Fruit fly (Drosophila melanogaster) whole organism, embryonic: ENCODE results near the gene CG33941.

Experiments used
- Aef1 ChIP-seq: fragments of 200-800 bp; sonication (Bioruptor generic); IDR thresholded peaks from 3 replicates; pipeline ENCODE4 v1.3.6; 2022; ENCODE audit warnings: missing biosample characterization, missing genetic modification characterization
- Atf-2 ChIP-seq: fragments of 200-800 bp; sonication (Bioruptor generic); optimal IDR thresholded peaks from 2 replicates; lab custom pipeline; 2016; ENCODE audit warnings: missing biosample characterization, missing genetic modification characterization
- Bdp1 ChIP-seq: fragments of 200-800 bp; sonication (Bioruptor generic); optimal IDR thresholded peaks from 3 replicates; lab custom pipeline; 2016; ENCODE audit warnings: missing biosample characterization, missing genetic modification characterization
- BtbVII ChIP-seq: fragments of 200-800 bp; sonication (Bioruptor generic); optimal IDR thresholded peaks from 3 replicates; lab custom pipeline; 2017; ENCODE audit warnings: missing biosample characterization, mild to moderate bottlenecking, missing genetic modification characterization
- CG10274 ChIP-seq: fragments of 200-800 bp; sonication (Bioruptor generic); optimal IDR thresholded peaks from 3 replicates; lab custom pipeline; 2017; ENCODE audit warnings: missing biosample characterization, mild to moderate bottlenecking, missing genetic modification characterization
- CG13775 ChIP-seq: fragments of 200-800 bp; sonication (Bioruptor generic); optimal IDR thresholded peaks from 3 replicates; lab custom pipeline; 2017; ENCODE audit warnings: missing biosample characterization, mild to moderate bottlenecking, missing genetic modification characterization
- CG14441 ChIP-seq: fragments of 200-800 bp; sonication (Bioruptor generic); IDR thresholded peaks from 2 replicates; pipeline ENCODE4 v1.3.6; 2022; ENCODE audit warnings: missing biosample characterization, missing genetic modification characterization
- CG15269 ChIP-seq: fragments of 200-800 bp; sonication (Bioruptor generic); optimal IDR thresholded peaks from 2 replicates; lab custom pipeline; 2018; ENCODE audit warnings: missing biosample characterization, mild to moderate bottlenecking, missing genetic modification characterization, moderate library complexity
- CG17359 ChIP-seq: fragments of 200-800 bp; sonication (Bioruptor generic); optimal IDR thresholded peaks from 3 replicates; lab custom pipeline; 2018; ENCODE audit warnings: missing biosample characterization, mild to moderate bottlenecking, missing genetic modification characterization, moderate library complexity
- CG1792 ChIP-seq: fragments of 200-800 bp; sonication (Bioruptor generic); optimal IDR thresholded peaks from 2 replicates; lab custom pipeline; 2016; ENCODE audit warnings: missing biosample characterization, missing genetic modification characterization
- CG32767 ChIP-seq: fragments of 200-800 bp; sonication (Bioruptor generic); IDR thresholded peaks from 2 replicates; pipeline ENCODE4 v1.3.6; 2022; ENCODE audit warnings: missing biosample characterization, missing genetic modification characterization
- CG34376 ChIP-seq: fragments of 200-800 bp; sonication (Bioruptor generic); optimal IDR thresholded peaks from 2 replicates; lab custom pipeline; 2018; ENCODE audit warnings: missing biosample characterization, mild to moderate bottlenecking, missing genetic modification characterization
- CG4617 ChIP-seq: fragments of 200-800 bp; sonication (Bioruptor generic); optimal IDR thresholded peaks from 3 replicates; lab custom pipeline; 2016; ENCODE audit warnings: missing biosample characterization, missing genetic modification characterization, borderline replicate concordance
- CG4707 ChIP-seq: fragments of 200-800 bp; sonication (Bioruptor generic); optimal IDR thresholded peaks from 2 replicates; lab custom pipeline; 2018; ENCODE audit warnings: missing biosample characterization, mild to moderate bottlenecking, missing genetic modification characterization, moderate library complexity
- CG4820 ChIP-seq: fragments of 200-800 bp; sonication (Bioruptor generic); optimal IDR thresholded peaks from 3 replicates; lab custom pipeline; 2016; ENCODE audit warnings: missing biosample characterization, missing genetic modification characterization
- CG7987 ChIP-seq: fragments of 200-800 bp; sonication (Bioruptor generic); optimal IDR thresholded peaks from 2 replicates; lab custom pipeline; 2018; ENCODE audit warnings: missing biosample characterization, mild to moderate bottlenecking, missing genetic modification characterization, moderate library complexity
- CG8281 ChIP-seq: fragments of 200-800 bp; sonication (Bioruptor generic); optimal IDR thresholded peaks from 2 replicates; lab custom pipeline; 2018; ENCODE audit warnings: missing biosample characterization, mild to moderate bottlenecking, missing genetic modification characterization, moderate library complexity
- CG8290 ChIP-seq, 3 experiments: fragments of 200-800 bp; sonication (Bioruptor generic); optimal IDR thresholded peaks; 2 replicates each; lab custom pipeline; 2016 to 2019; ENCODE audit warnings: missing biosample characterization in 3 of 3, missing genetic modification characterization in 3 of 3, mild to moderate bottlenecking in 2 of 3, moderate library complexity in 1 of 3
- CG8388 ChIP-seq: fragments of 200-800 bp; sonication (Bioruptor generic); optimal IDR thresholded peaks from 2 replicates; lab custom pipeline; 2019; ENCODE audit warnings: missing biosample characterization, mild to moderate bottlenecking, missing genetic modification characterization, moderate library complexity
- CG8765 ChIP-seq: fragments of 200-800 bp; sonication (Bioruptor generic); IDR thresholded peaks from 2 replicates; pipeline ENCODE4 v1.3.6; 2022; ENCODE audit warnings: missing biosample characterization, missing genetic modification characterization
- CG9727 ChIP-seq: fragments of 200-800 bp; sonication (Bioruptor generic); optimal IDR thresholded peaks from 3 replicates; lab custom pipeline; 2017; ENCODE audit warnings: missing biosample characterization, mild to moderate bottlenecking, missing genetic modification characterization
- E2f2 ChIP-seq: fragments of 200-800 bp; sonication (Bioruptor generic); IDR thresholded peaks from 2 replicates; pipeline ENCODE4 v1.3.6; 2022; ENCODE audit warnings: missing biosample characterization, missing genetic modification characterization
- Elba2 ChIP-seq: fragments of 200-800 bp; sonication (Bioruptor generic); optimal IDR thresholded peaks from 3 replicates; lab custom pipeline; 2016; ENCODE audit warnings: missing biosample characterization, missing genetic modification characterization
- H15 ChIP-seq: fragments of 200-800 bp; sonication (Bioruptor generic); IDR thresholded peaks from 3 replicates; pipeline ENCODE4 v1.3.6; 2022; ENCODE audit warnings: missing biosample characterization, missing genetic modification characterization
- Max ChIP-seq: fragments of 200-800 bp; sonication (Bioruptor generic); optimal IDR thresholded peaks from 2 replicates; lab custom pipeline; 2016; ENCODE audit warnings: missing biosample characterization, mild to moderate bottlenecking, missing genetic modification characterization
- Neu2 ChIP-seq: fragments of 200-800 bp; sonication (Bioruptor generic); optimal IDR thresholded peaks from 3 replicates; lab custom pipeline; 2016; ENCODE audit warnings: missing biosample characterization, missing genetic modification characterization, borderline replicate concordance
- Sin3A ChIP-seq: fragments of >200 bp; optimal IDR thresholded peaks from 2 replicates; lab custom pipeline; 2018
- TFAM ChIP-seq: fragments of 200-800 bp; sonication (Bioruptor generic); optimal IDR thresholded peaks from 2 replicates; lab custom pipeline; 2017; ENCODE audit warnings: missing biosample characterization, missing genetic modification characterization, inconsistent platforms
- Xbp1 ChIP-seq: fragments of 200-800 bp; sonication (Bioruptor generic); optimal IDR thresholded peaks from 3 replicates; lab custom pipeline; 2016; ENCODE audit warnings: missing biosample characterization, mild to moderate bottlenecking, missing genetic modification characterization
- ato ChIP-seq: fragments of 200-800 bp; sonication (Bioruptor generic); IDR thresholded peaks from 2 replicates; pipeline ENCODE4 v1.3.6; 2022; ENCODE audit warnings: missing biosample characterization, missing genetic modification characterization; ENCODE audit not compliant: partially characterized antibody
- bowl ChIP-seq: fragments of 200-800 bp; sonication (Bioruptor generic); IDR thresholded peaks from 2 replicates; pipeline ENCODE4 v1.3.6; 2022; ENCODE audit warnings: missing biosample characterization, missing genetic modification characterization
- caup ChIP-seq: fragments of 200-800 bp; sonication (Bioruptor generic); optimal IDR thresholded peaks from 3 replicates; lab custom pipeline; 2017; ENCODE audit warnings: missing biosample characterization, mild to moderate bottlenecking, missing genetic modification characterization, moderate library complexity; ENCODE audit not compliant: severe bottlenecking
- chif ChIP-seq, 2 experiments: fragments of 200-800 bp; sonication (Bioruptor generic); optimal IDR thresholded peaks; 3 replicates each; lab custom pipeline; 2016; ENCODE audit warnings: missing biosample characterization in 2 of 2, missing genetic modification characterization in 2 of 2
- chn ChIP-seq: fragments of 200-800 bp; sonication (Bioruptor generic); optimal IDR thresholded peaks from 2 replicates; lab custom pipeline; 2016; ENCODE audit warnings: missing biosample characterization, missing genetic modification characterization
- corto ChIP-seq: fragments of 200-800 bp; sonication (Bioruptor generic); optimal IDR thresholded peaks from 2 replicates; lab custom pipeline; 2016; ENCODE audit warnings: missing biosample characterization, mild to moderate bottlenecking, missing genetic modification characterization, moderate library complexity
- crol ChIP-seq: fragments of 200-800 bp; sonication (Bioruptor generic); IDR thresholded peaks from 2 replicates; pipeline ENCODE4 v1.3.6; 2022; ENCODE audit warnings: missing biosample characterization, missing genetic modification characterization
- gce ChIP-seq: fragments of 200-800 bp; sonication (Bioruptor generic); IDR thresholded peaks from 3 replicates; pipeline ENCODE4 v1.3.6; 2022; ENCODE audit warnings: missing biosample characterization, missing genetic modification characterization
- grau ChIP-seq: fragments of 200-800 bp; optimal IDR thresholded peaks from 3 replicates; lab custom pipeline; 2019; ENCODE audit warnings: missing biosample characterization, mild to moderate bottlenecking, missing genetic modification characterization, moderate library complexity
- ham ChIP-seq: fragments of 200-800 bp; sonication (Bioruptor generic); IDR thresholded peaks from 2 replicates; pipeline ENCODE4 v1.3.6; 2022; ENCODE audit warnings: missing biosample characterization, missing genetic modification characterization
- ken ChIP-seq: fragments of 200-800 bp; sonication (Bioruptor generic); IDR thresholded peaks from 3 replicates; pipeline ENCODE4 v1.3.6; 2022; ENCODE audit warnings: missing biosample characterization, missing genetic modification characterization
- klu ChIP-seq: fragments of 200-800 bp; sonication (Bioruptor generic); IDR thresholded peaks from 2 replicates; pipeline ENCODE4 v1.3.6; 2022; ENCODE audit warnings: missing biosample characterization, missing genetic modification characterization
- mirr ChIP-seq: fragments of 200-800 bp; sonication (Bioruptor generic); optimal IDR thresholded peaks from 3 replicates; lab custom pipeline; 2018; ENCODE audit warnings: missing biosample characterization, mild to moderate bottlenecking, missing genetic modification characterization
- phol ChIP-seq: fragments of 200-800 bp; sonication (Bioruptor generic); optimal IDR thresholded peaks from 3 replicates; lab custom pipeline; 2018; ENCODE audit warnings: missing biosample characterization, mild to moderate bottlenecking, missing genetic modification characterization, moderate library complexity
- sens ChIP-seq: fragments of 200-800 bp; sonication (Bioruptor generic); peaks from one replicate; lab custom pipeline; 2016; ENCODE audit warnings: missing biosample characterization, missing genetic modification characterization
- sens-2 ChIP-seq: fragments of 200-800 bp; sonication (Bioruptor generic); IDR thresholded peaks from 2 replicates; pipeline ENCODE4 v1.3.6; 2022; ENCODE audit warnings: missing biosample characterization, missing genetic modification characterization
- slbo ChIP-seq: fragments of 200-800 bp; sonication (Bioruptor generic); IDR thresholded peaks from 2 replicates; pipeline ENCODE4 v1.3.6; 2022; ENCODE audit warnings: missing biosample characterization, missing genetic modification characterization
- slou ChIP-seq: fragments of 200-800 bp; sonication (Bioruptor generic); optimal IDR thresholded peaks from 3 replicates; lab custom pipeline; 2016; ENCODE audit warnings: missing biosample characterization, missing genetic modification characterization
- so ChIP-seq: fragments of 200-800 bp; sonication (Bioruptor generic); IDR thresholded peaks from 3 replicates; pipeline ENCODE4 v1.3.6; 2022; ENCODE audit warnings: missing biosample characterization, missing genetic modification characterization
- sug ChIP-seq: fragments of 200-800 bp; optimal IDR thresholded peaks from 2 replicates; lab custom pipeline; 2019; ENCODE audit warnings: missing biosample characterization, mild to moderate bottlenecking, missing genetic modification characterization, moderate library complexity
- yki ChIP-seq: fragments of >200 bp; optimal IDR thresholded peaks from 3 replicates; lab custom pipeline; 2018

Gene CG33941

dm6 chr4:424630-425327, 42.5 kb upstream of the CG33941 start (continued):
- TF ChIP-seq CG8290 (GFP tag; optimal IDR thresholded peaks at IDR 0.05; lab: Kevin White, UChicago) = peak; percentile 91
- peak; percentile 70 to 84 for TF ChIP-seq CG8290 (tag; optimal IDR thresholded peaks at IDR 0.05; lab: Kevin White, UChicago)
- TF ChIP-seq corto (GFP tag; lab: Kevin White, UChicago) = no peak
- peak; percentile 86 for TF ChIP-seq phol (tag; lab: Kevin White, UChicago)
- TF ChIP-seq sug = peak; percentile 89
- peak; percentile 77 for TF ChIP-seq bowl (GFP tag; lab: Robert Waterston, UW)
- TF ChIP-seq sens-2 = no peak
- TF ChIP-seq CG4617 = peak; percentile 80
- peak; percentile 85 for TF ChIP-seq CG1792 (GFP tag; lab: Kevin White, UChicago)
- TF ChIP-seq CG15269 (tag; lab: Kevin White, UChicago) = peak; percentile 89
- peak; percentile 86 for TF ChIP-seq Elba2 (GFP tag; lab: Kevin White, UChicago)
- no peak; the same call in 1 of the 2 replicates for TF ChIP-seq ham (GFP tag; lab: Robert Waterston, UW)
- peak; percentile 99 for TF ChIP-seq sens (GFP tag; lab: Kevin White, UChicago)
- TF ChIP-seq Atf-2 (GFP tag; lab: Kevin White, UChicago) = peak; percentile 94
- TF ChIP-seq Sin3A (lab: Kevin White, UChicago) = no peak
- TF ChIP-seq BtbVII (GFP tag; lab: Kevin White, UChicago) = peak; percentile 92
- peak; percentile 91 for TF ChIP-seq CG13775 (GFP tag; lab: Kevin White, UChicago)
- TF ChIP-seq chn (GFP tag; lab: Kevin White, UChicago) = peak; percentile 97
- peak; percentile 93 for TF ChIP-seq slbo (GFP tag; lab: Robert Waterston, UW)
- TF ChIP-seq CG9727 (GFP tag; lab: Kevin White, UChicago) = peak; percentile 88
- TF ChIP-seq klu (GFP tag; lab: Robert Waterston, UW) = no peak; the same call in 1 of the 2 replicates
- peak; percentile 88 for TF ChIP-seq slou (GFP tag; lab: Kevin White, UChicago)
- TF ChIP-seq Max (GFP tag; lab: Kevin White, UChicago) = peak; percentile 91
- TF ChIP-seq H15 (GFP tag; lab: Robert Waterston, UW) = peak; percentile 90; the same call in 2 of the 3 replicates
- TF ChIP-seq Aef1 (GFP tag; lab: Robert Waterston, UW) = peak; percentile 86
- TF ChIP-seq CG8765 (GFP tag; lab: Robert Waterston, UW) = no peak
- TF ChIP-seq grau (tag; lab: Kevin White, UChicago) = peak; percentile 86
- peak; percentile 76 for TF ChIP-seq CG10274 (GFP tag; lab: Kevin White, UChicago)
- peak; percentile 94 for TF ChIP-seq CG17359
- TF ChIP-seq CG32767 (GFP tag; lab: Robert Waterston, UW) = no peak; the same call in 1 of the 2 replicates
- peak; percentile 96 for TF ChIP-seq CG7987 (GFP tag; lab: Kevin White, UChicago)
- TF ChIP-seq CG14441 (GFP tag; lab: Robert Waterston, UW) = peak; percentile 87; the same call in 1 of the 2 replicates
- peak; percentile 54 for TF ChIP-seq TFAM
- peak; percentile 82 for TF ChIP-seq CG8388
- TF ChIP-seq CG4820 (GFP tag; lab: Kevin White, UChicago) = peak; percentile 92
- TF ChIP-seq CG34376 (GFP tag; lab: Kevin White, UChicago) = peak; percentile 86
- TF ChIP-seq CG8281 (tag; lab: Kevin White, UChicago) = peak; percentile 63
- TF ChIP-seq E2f2 (GFP tag; lab: Robert Waterston, UW) = peak; percentile 65
- TF ChIP-seq Neu2 (GFP tag; lab: Kevin White, UChicago) = peak; percentile 83
- no peak for TF ChIP-seq mirr
- peak; percentile 85 for TF ChIP-seq Bdp1 (GFP tag; lab: Kevin White, UChicago)
- peak; percentile 94; the same call in 1 of the 3 replicates for TF ChIP-seq gce (GFP tag; lab: Robert Waterston, UW)
- TF ChIP-seq CG4707 = peak; percentile 93
- TF ChIP-seq chif (GFP tag; optimal IDR thresholded peaks at IDR 0.05; lab: Kevin White, UChicago) = peak; percentile 94 to 97
- TF ChIP-seq ato (GFP tag; lab: Robert Waterston, UW) = peak; percentile 40; the same call in 1 of the 2 replicates
- peak; percentile 95 for TF ChIP-seq caup (GFP tag; lab: Kevin White, UChicago)
- peak; percentile 75; the same call in 1 of the 3 replicates for TF ChIP-seq so
- no peak for TF ChIP-seq ken
- TF ChIP-seq Xbp1 (GFP tag; lab: Kevin White, UChicago) = peak; percentile 98
- no peak for TF ChIP-seq yki
- no peak for TF ChIP-seq crol
